Worm (Caenorhabditis elegans): ENCODE data around the gene srd-59.

DNA sequence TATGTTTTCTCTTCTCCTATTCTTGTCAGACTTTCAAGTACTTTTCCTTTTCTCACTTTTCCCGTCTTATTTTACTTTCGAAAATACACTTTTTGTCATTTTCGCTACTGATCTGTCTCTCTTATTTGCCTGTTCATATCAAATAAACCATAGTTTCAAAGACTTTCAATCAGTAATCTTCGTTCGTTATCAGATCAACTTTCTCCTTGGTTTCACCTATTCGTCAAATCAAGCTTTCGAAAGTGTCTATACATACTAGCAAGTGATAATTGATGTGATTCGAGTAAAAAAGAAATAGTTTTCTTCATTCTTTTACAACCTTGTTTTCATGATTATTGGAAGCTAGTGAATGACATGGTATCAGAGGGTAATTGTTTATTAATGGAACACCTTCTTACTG is 37.3 kb downstream of the srd-59 start:
- TF ChIP-seq him-1 (tag; optimal IDR thresholded peaks at IDR 0.05) (no peak), dao-5 (tag; optimal IDR thresholded peaks at IDR 0.05) (no peak), W03F9.2 (tag; optimal IDR thresholded peaks at IDR 0.05) (no peak)

All from whole organism, L4/young adult.